Worm (Caenorhabditis elegans) whole organism, L2 larva: Measurements from ENCODE around the gene M163.21.

Experiments used
- elt-3 ChIP-seq: sonication (generic microtip); optimal IDR thresholded peaks from 2 replicates; lab custom pipeline; 2017; ENCODE audit warnings: missing biosample characterization, missing genetic modification characterization
- snpc-4 ChIP-seq: fragments of 150-350 bp; optimal IDR thresholded peaks from 2 replicates; lab custom pipeline; 2014; ENCODE audit warnings: missing biosample characterization, missing genetic modification characterization
- unc-55 ChIP-seq: fragments of 150-350 bp; sonication (generic microtip); optimal IDR thresholded peaks from 3 replicates; lab custom pipeline; 2014; ENCODE audit warnings: missing biosample characterization, missing genetic modification reagents, missing genetic modification characterization
- unc-62 ChIP-seq: fragments of 150-350 bp; optimal IDR thresholded peaks from 2 replicates; lab custom pipeline; 2014; ENCODE audit warnings: missing biosample characterization, missing genetic modification reagents, missing genetic modification characterization
- ztf-4 ChIP-seq: fragments of 150-350 bp; optimal IDR thresholded peaks from 2 replicates; lab custom pipeline; 2014; ENCODE audit warnings: missing biosample characterization, missing genetic modification characterization

DNA sequence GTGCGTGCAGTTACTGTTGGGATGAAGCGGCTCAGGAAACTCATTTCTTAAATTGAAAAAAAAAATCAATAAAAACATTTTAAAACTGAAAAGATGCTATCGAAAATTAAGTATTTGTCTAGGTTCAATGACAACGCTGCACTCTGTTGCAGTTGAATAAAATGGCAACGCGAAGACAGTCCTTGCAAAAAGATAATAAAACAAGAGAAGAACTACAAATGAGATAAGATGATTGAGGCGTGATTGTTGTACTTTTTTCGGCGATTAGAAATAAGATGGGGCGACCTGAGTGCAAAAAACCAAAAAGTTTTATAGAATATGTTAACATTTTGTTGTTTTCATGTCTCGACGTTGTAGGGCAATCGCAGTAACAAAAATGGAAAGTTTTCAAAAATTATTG lies 48.4 kb downstream of the M163.21 start, which contains the start of gene gcsh-1:
- no peak for TF ChIP-seq unc-62
- no peak for TF ChIP-seq ztf-4
- no peak for TF ChIP-seq snpc-4
- TF ChIP-seq elt-3 (tag; lab: Kevin White, UChicago), result no peak
- no peak for TF ChIP-seq unc-55 (GFP tag; lab: Kevin White, UChicago)
